Worm (Caenorhabditis elegans) whole organism, mixed stage, embryonic: ENCODE data around the gene insc-1.
A peak's percentile ranks its signal among the peaks of the same experiment; 100 is the strongest.

Experiments used
- mep-1 ChIP-seq: fragments of 150-350 bp; optimal IDR thresholded peaks from 2 replicates; lab custom pipeline; 2017; ENCODE audit warnings: missing biosample characterization, missing genetic modification reagents, missing genetic modification characterization, inconsistent platforms
- nhr-237 ChIP-seq: fragments of 150-350 bp; optimal IDR thresholded peaks from 2 replicates; lab custom pipeline; 2014; ENCODE audit warnings: missing biosample characterization, missing genetic modification characterization
- nhr-76 ChIP-seq: sonication (generic microtip); optimal IDR thresholded peaks from 2 replicates; lab custom pipeline; 2017; ENCODE audit warnings: missing biosample characterization, missing genetic modification characterization
- pha-4 ChIP-seq: fragments of 150-350 bp; optimal IDR thresholded peaks from 2 replicates; lab custom pipeline; 2018; ENCODE audit warnings: missing biosample characterization, missing genetic modification reagents, missing genetic modification characterization
- snpc-4 ChIP-seq: fragments of 150-350 bp; optimal IDR thresholded peaks from 2 replicates; lab custom pipeline; 2014; ENCODE audit warnings: missing biosample characterization, missing genetic modification characterization
- sptf-1 ChIP-seq: sonication (generic microtip); optimal IDR thresholded peaks from 2 replicates; lab custom pipeline; 2017; ENCODE audit warnings: mild to moderate bottlenecking, missing genetic modification characterization, moderate library complexity, missing compliant biosample characterization
- unc-62 ChIP-seq: fragments of 150-350 bp; optimal IDR thresholded peaks from 2 replicates; lab custom pipeline; 2014; ENCODE audit warnings: missing biosample characterization, missing genetic modification reagents, missing genetic modification characterization
- zip-8 ChIP-seq: fragments of 150-350 bp; optimal IDR thresholded peaks from 2 replicates; lab custom pipeline; 2014; ENCODE audit warnings: missing biosample characterization, missing genetic modification characterization
- ztf-11 ChIP-seq: fragments of 150-350 bp; optimal IDR thresholded peaks from 2 replicates; lab custom pipeline; 2014; ENCODE audit warnings: missing biosample characterization, missing genetic modification characterization

- TF ChIP-seq mep-1 (tag; lab: Kevin White, UChicago) (peak; percentile 22), sptf-1 (no peak), snpc-4 (tag; lab: Kevin White, UChicago) (no peak), ztf-11 (tag; lab: Kevin White, UChicago) (no peak), unc-62 (peak; percentile 14), zip-8 (tag; lab: Kevin White, UChicago) (no peak), nhr-237 (no peak), pha-4 (tag; lab: Kevin White, UChicago) (no peak), nhr-76 (tag; lab: Kevin White, UChicago) (no peak)
These were observed 33.5 kb downstream of the insc-1 start for ce11 chrII:7392052-7392694.
